Worm (Caenorhabditis elegans): ENCODE data around the gene pitr-4.

ce11 chrV:9616130-9616529 is 45.3 kb downstream of the pitr-4 start:
- no peak for TF ChIP-seq hmg-4 (GFP tag; optimal IDR thresholded peaks at IDR 0.05)
- no peak for TF ChIP-seq ama-1 (optimal IDR thresholded peaks at IDR 0.05)
- TF ChIP-seq ceh-13 (GFP tag; optimal IDR thresholded peaks at IDR 0.05), result no peak
- TF ChIP-seq tra-4 (tag; optimal IDR thresholded peaks at IDR 0.05), result no peak
- no peak for TF ChIP-seq B0310.2 (tag; optimal IDR thresholded peaks at IDR 0.05)
- TF ChIP-seq tbx-37 (GFP tag; conservative IDR thresholded peaks at IDR 0.05), result no peak
- no peak for TF ChIP-seq ets-7 (tag; optimal IDR thresholded peaks at IDR 0.05)
